Worm (Caenorhabditis elegans): ENCODE results near the gene clec-83.

Gene clec-83

DNA sequence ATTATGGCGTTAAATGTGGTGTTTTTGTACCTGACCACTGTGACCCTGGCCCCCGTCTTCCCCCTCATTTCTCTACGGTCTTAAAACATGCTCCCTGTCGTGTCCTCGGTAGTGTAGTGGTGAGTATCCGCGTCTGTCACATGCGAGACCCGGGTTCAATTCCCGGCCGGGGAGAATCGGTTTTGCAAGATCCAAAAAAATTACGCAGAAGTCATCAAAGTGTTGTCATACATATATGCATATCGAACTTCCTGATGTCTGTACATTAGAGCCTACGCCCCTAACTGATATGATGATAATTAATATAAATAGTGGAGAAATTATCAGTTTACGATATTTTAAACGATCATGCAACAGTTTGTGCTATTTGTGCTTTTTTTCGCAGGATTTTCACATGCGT is 35.7 kb downstream of the clec-83 start, which contains the start of gene Y54G2A.45 (continued):
- no peak for TF ChIP-seq nfya-1 (tag; optimal IDR thresholded peaks at IDR 0.05; ENCODE audit: borderline replicate concordance, insufficient read depth)
- peak; percentile 34; the same call in 1 of the 2 replicates for TF ChIP-seq B0019.2 (GFP tag; conservative IDR thresholded peaks at IDR 0.05)
- TF ChIP-seq pbrm-1 (GFP tag; IDR thresholded peaks at IDR 0.05): peak; percentile 76
- peak; percentile 20 for TF ChIP-seq ceh-27 (GFP tag; optimal IDR thresholded peaks at IDR 0.05)

DNA sequence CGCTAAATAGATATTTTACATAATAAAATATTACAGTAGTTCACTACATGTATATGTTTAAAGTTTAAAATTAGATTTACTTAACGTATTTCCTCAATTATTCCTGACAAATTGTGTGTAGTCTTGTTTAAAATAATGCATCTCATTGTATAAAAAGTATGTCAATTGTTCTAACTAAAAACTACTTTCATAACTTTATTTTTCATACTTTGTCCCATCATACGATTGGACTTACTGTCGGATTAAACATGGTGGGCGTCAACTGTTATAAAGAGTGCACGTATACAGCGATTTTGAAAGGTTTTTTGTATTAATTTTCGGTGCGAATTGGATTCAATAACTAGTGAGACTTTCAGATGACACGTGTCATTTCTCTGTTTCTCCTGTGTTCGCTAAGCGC is 37.6 kb downstream of the clec-83 start, which contains the start of gene Y54G2A.32:
TSS of gene Y54G2A.32 (plus strand) at position 301 of the 400 bp plus-strand sequence.
- TF ChIP-seq tbp1 (GFP tag; optimal IDR thresholded peaks at IDR 0.05): no peak
- TF ChIP-seq nhr-27 (tag; optimal IDR thresholded peaks at IDR 0.05): no peak
- no peak for TF ChIP-seq unc-62 (GFP tag; optimal IDR thresholded peaks at IDR 0.05)
- TF ChIP-seq efl-1 (GFP tag; optimal IDR thresholded peaks at IDR 0.05): no peak
- TF ChIP-seq die-1 (tag; optimal IDR thresholded peaks at IDR 0.05): no peak
- TF ChIP-seq dpff-1 (tag; optimal IDR thresholded peaks at IDR 0.05): no peak
- TF ChIP-seq F52B5.7 (tag; optimal IDR thresholded peaks at IDR 0.05): no peak
- TF ChIP-seq Y95B8A.8 (GFP tag; IDR thresholded peaks at IDR 0.05): no peak
- no peak for TF ChIP-seq nfya-2 (GFP tag; IDR thresholded peaks at IDR 0.05)
- no peak for TF ChIP-seq F49E8.2 (tag; optimal IDR thresholded peaks at IDR 0.05; ENCODE audit: insufficient read depth)
- no peak for TF ChIP-seq bed-1 (GFP tag; IDR thresholded peaks at IDR 0.05)
- no peak for TF ChIP-seq hmg-1.2 (GFP tag; IDR thresholded peaks at IDR 0.05)

DNA sequence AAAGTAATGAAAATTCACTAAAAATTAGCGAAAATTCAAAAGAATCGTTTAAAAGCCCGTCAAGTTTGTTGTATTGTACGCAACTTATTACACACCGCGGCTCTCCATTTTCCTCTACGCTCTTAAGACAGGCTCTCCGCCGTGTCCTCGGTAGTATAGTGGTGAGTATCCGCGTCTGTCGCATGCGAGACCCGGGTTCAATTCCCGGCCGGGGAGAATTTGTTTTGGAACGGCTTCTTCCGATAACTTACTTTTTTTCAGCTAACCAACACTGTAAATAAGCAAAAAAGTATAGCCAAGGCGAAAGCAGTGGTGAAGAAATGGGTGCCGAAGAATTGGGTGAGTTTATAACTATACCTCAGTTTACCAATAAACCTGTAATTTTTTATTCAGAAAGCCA is 39.1 kb downstream of the clec-83 start:
- TF ChIP-seq athp-1 (tag; optimal IDR thresholded peaks at IDR 0.05) (peak; percentile 37), him-1 (tag; optimal IDR thresholded peaks at IDR 0.05) (no peak), snpc-3.4 (tag; optimal IDR thresholded peaks at IDR 0.05) (peak; percentile 7), ets-4 (GFP tag; optimal IDR thresholded peaks at IDR 0.05) (no peak), nfya-1 (tag; optimal IDR thresholded peaks at IDR 0.05; ENCODE audit: borderline replicate concordance, insufficient read depth) (no peak), ceh-91 (GFP tag; IDR thresholded peaks at IDR 0.05) (no peak), lin-54 (GFP tag; optimal IDR thresholded peaks at IDR 0.05) (peak; percentile 53), ztf-3 (GFP tag; optimal IDR thresholded peaks at IDR 0.05) (no peak), bed-2 (GFP tag; IDR thresholded peaks at IDR 0.05) (no peak), B0035.1 (tag; optimal IDR thresholded peaks at IDR 0.05) (no peak), egrh-3 (GFP tag; IDR thresholded peaks at IDR 0.05) (no peak), mcd-1 (GFP tag; IDR thresholded peaks at IDR 0.05) (0 out of 2 replicates have a peak, but pooled peaks have one; percentile 41), B0336.3 (GFP tag; IDR thresholded peaks at IDR 0.05) (no peak), C17E4.6 (GFP tag; IDR thresholded peaks at IDR 0.05) (no peak), repo-1 (tag; optimal IDR thresholded peaks at IDR 0.05) (no peak), let-526 (GFP tag; IDR thresholded peaks at IDR 0.05) (no peak), snpc-4 (GFP tag; optimal IDR thresholded peaks at IDR 0.05) (peak; percentile 41), snpc-4 (tag; optimal IDR thresholded peaks at IDR 0.05) (peak in 1 of 4 experiments; percentile 39), dpl-1 (GFP tag; optimal IDR thresholded peaks at IDR 0.05) (no peak), rec-8 (tag; optimal IDR thresholded peaks at IDR 0.05) (no peak), efl-1 (GFP tag; optimal IDR thresholded peaks at IDR 0.05) (no peak), gei-17 (GFP tag; optimal IDR thresholded peaks at IDR 0.05) (no peak), nhr-90 (tag; optimal IDR thresholded peaks at IDR 0.05) (peak; percentile 63), pbrm-1 (GFP tag; IDR thresholded peaks at IDR 0.05) (0 out of 2 replicates have a peak, but pooled peaks have one; percentile 39), unc-62 (GFP tag; optimal IDR thresholded peaks at IDR 0.05) (no peak), F39B2.1 (GFP tag; IDR thresholded peaks at IDR 0.05) (no peak), ceh-58 (GFP tag; IDR thresholded peaks at IDR 0.05) (no peak), F52B5.7 (tag; optimal IDR thresholded peaks at IDR 0.05) (peak; percentile 62), atf-7 (tag; optimal IDR thresholded peaks at IDR 0.05) (no peak), madf-6 (GFP tag; IDR thresholded peaks at IDR 0.05) (peak; percentile 58; the same call in 1 of the 2 replicates), rpc-1 (optimal IDR thresholded peaks at IDR 0.05) (peak; percentile 66), rpc-1 (tag; optimal IDR thresholded peaks at IDR 0.05) (peak; percentile 85), tbp1 (GFP tag; optimal IDR thresholded peaks at IDR 0.05) (peak; percentile 96), ztf-25 (GFP tag; IDR thresholded peaks at IDR 0.05) (peak; percentile 87), B0261.1 (tag; optimal IDR thresholded peaks at IDR 0.05) (peak; percentile 85)
